Fruit fly (Drosophila melanogaster) whole organism, prepupa: ENCODE data around the gene CycH.

Experiments
- CG10669 ChIP-seq: fragments of 200-800 bp; sonication (Bioruptor generic); optimal IDR thresholded peaks from 3 replicates; lab custom pipeline; 2018; ENCODE audit warnings: missing biosample characterization, mild to moderate bottlenecking, missing genetic modification characterization, moderate library complexity
- CG11762 ChIP-seq: fragments of 200-800 bp; sonication (Bioruptor generic); optimal IDR thresholded peaks from 3 replicates; lab custom pipeline; 2016; ENCODE audit warnings: missing biosample characterization, missing genetic modification characterization; ENCODE audit not compliant: insufficient read depth
- CG1621 ChIP-seq: fragments of 200-800 bp; sonication (Bioruptor generic); optimal IDR thresholded peaks from 3 replicates; lab custom pipeline; 2018; ENCODE audit warnings: missing biosample characterization, mild to moderate bottlenecking, missing genetic modification characterization
- CG3032 ChIP-seq: fragments of 200-800 bp; optimal IDR thresholded peaks from 2 replicates; lab custom pipeline; 2019; ENCODE audit warnings: missing biosample characterization, mild to moderate bottlenecking, missing genetic modification characterization, moderate library complexity
- CG31627 ChIP-seq: fragments of 200-800 bp; sonication (Bioruptor generic); optimal IDR thresholded peaks from 3 replicates; lab custom pipeline; 2016; ENCODE audit warnings: missing biosample characterization, missing genetic modification characterization
- CG32006 ChIP-seq: fragments of 200-800 bp; sonication (Bioruptor generic); optimal IDR thresholded peaks from 3 replicates; lab custom pipeline; 2017; ENCODE audit warnings: missing biosample characterization, mild to moderate bottlenecking, missing genetic modification characterization
- CG34406 ChIP-seq: fragments of 200-800 bp; sonication (Bioruptor generic); optimal IDR thresholded peaks from 3 replicates; lab custom pipeline; 2016; ENCODE audit warnings: missing biosample characterization, missing genetic modification characterization
- CG3919 ChIP-seq: fragments of 200-800 bp; sonication (Bioruptor generic); optimal IDR thresholded peaks from 3 replicates; lab custom pipeline; 2016; ENCODE audit warnings: missing biosample characterization, missing genetic modification characterization
- CG4318 ChIP-seq: fragments of 200-800 bp; sonication (Bioruptor generic); optimal IDR thresholded peaks from 3 replicates; lab custom pipeline; 2017; ENCODE audit warnings: missing biosample characterization, mild to moderate bottlenecking, missing genetic modification characterization
- CG6276 ChIP-seq: fragments of 200-800 bp; sonication (Bioruptor generic); optimal IDR thresholded peaks from 2 replicates; lab custom pipeline; 2017; ENCODE audit warnings: missing biosample characterization, mild to moderate bottlenecking, missing genetic modification characterization
- CG6808 ChIP-seq: fragments of 200-800 bp; sonication (Bioruptor generic); optimal IDR thresholded peaks from 3 replicates; lab custom pipeline; 2017; ENCODE audit warnings: missing biosample characterization, missing genetic modification characterization, mild to moderate bottlenecking, moderate library complexity, missing genetic modification reagents
- CG7368 ChIP-seq: fragments of 200-800 bp; sonication (Bioruptor generic); optimal IDR thresholded peaks from 3 replicates; lab custom pipeline; 2016; ENCODE audit warnings: missing biosample characterization, missing genetic modification characterization
- CG8119 ChIP-seq: fragments of 200-800 bp; sonication (Bioruptor generic); IDR thresholded peaks from 3 replicates; pipeline ENCODE4 v1.3.6; 2022; ENCODE audit warnings: missing biosample characterization, missing genetic modification characterization
- CG9139 ChIP-seq: fragments of 200-800 bp; sonication (Bioruptor generic); optimal IDR thresholded peaks from 3 replicates; lab custom pipeline; 2017; ENCODE audit warnings: missing biosample characterization, mild to moderate bottlenecking, missing genetic modification characterization
- Eip78C ChIP-seq: fragments of 200-800 bp; sonication (Bioruptor generic); peaks from one replicate; lab custom pipeline; 2016; ENCODE audit warnings: missing biosample characterization, missing genetic modification characterization
- Eip93F ChIP-seq: fragments of 200-800 bp; sonication (Bioruptor generic); optimal IDR thresholded peaks from 2 replicates; lab custom pipeline; 2016; ENCODE audit warnings: missing biosample characterization, mild to moderate bottlenecking, missing genetic modification characterization
- Ets21C ChIP-seq: fragments of 200-800 bp; sonication (Bioruptor generic); optimal IDR thresholded peaks from 3 replicates; lab custom pipeline; 2016; ENCODE audit warnings: missing biosample characterization, missing genetic modification characterization
- Ets96B ChIP-seq: fragments of 200-800 bp; optimal IDR thresholded peaks from 2 replicates; lab custom pipeline; 2019; ENCODE audit warnings: missing biosample characterization, mild to moderate bottlenecking, missing genetic modification characterization, moderate library complexity
- Gug ChIP-seq: fragments of 200-800 bp; sonication (Bioruptor generic); IDR thresholded peaks from 2 replicates; pipeline ENCODE4 v1.3.6; 2022; ENCODE audit warnings: missing biosample characterization, missing genetic modification characterization
- Hr38 ChIP-seq: sonication (Bioruptor generic); optimal IDR thresholded peaks from 2 replicates; lab custom pipeline; 2016; ENCODE audit warnings: missing biosample characterization, missing genetic modification characterization
- Hr4 ChIP-seq: fragments of 200-800 bp; sonication (Bioruptor generic); optimal IDR thresholded peaks from 3 replicates; lab custom pipeline; 2016; ENCODE audit warnings: missing biosample characterization, missing genetic modification characterization
- Smox ChIP-seq: fragments of 200-800 bp; sonication (Bioruptor generic); optimal IDR thresholded peaks from 3 replicates; lab custom pipeline; 2016; ENCODE audit warnings: missing biosample characterization, missing genetic modification characterization
- Sox102F ChIP-seq: fragments of 200-800 bp; sonication (Bioruptor generic); optimal IDR thresholded peaks from 2 replicates; lab custom pipeline; 2016; ENCODE audit warnings: missing biosample characterization, mild to moderate bottlenecking, missing genetic modification characterization
- Sox14 ChIP-seq: fragments of 200-800 bp; sonication (Bioruptor generic); optimal IDR thresholded peaks from 3 replicates; lab custom pipeline; 2016; ENCODE audit warnings: missing biosample characterization, missing genetic modification characterization
- Sox15 ChIP-seq: fragments of 200-800 bp; sonication (Bioruptor generic); optimal IDR thresholded peaks from 3 replicates; lab custom pipeline; 2016; ENCODE audit warnings: missing biosample characterization, missing genetic modification characterization
- dsx ChIP-seq: fragments of 200-800 bp; optimal IDR thresholded peaks from 3 replicates; lab custom pipeline; 2019; ENCODE audit warnings: missing biosample characterization, mild to moderate bottlenecking, missing genetic modification characterization, moderate library complexity; ENCODE audit not compliant: poor library complexity, severe bottlenecking
- esn ChIP-seq: fragments of 200-800 bp; sonication (Bioruptor generic); optimal IDR thresholded peaks from 2 replicates; lab custom pipeline; 2016; ENCODE audit warnings: missing biosample characterization, mild to moderate bottlenecking, missing genetic modification characterization, moderate library complexity
- fd59A ChIP-seq: fragments of 200-800 bp; sonication (Bioruptor generic); optimal IDR thresholded peaks from 2 replicates; lab custom pipeline; 2017; ENCODE audit warnings: missing biosample characterization, mild to moderate bottlenecking, missing genetic modification characterization, missing genetic modification reagents
- salr ChIP-seq, 2 experiments: fragments of 200-800 bp; sonication (Bioruptor generic); optimal IDR thresholded peaks; 3 replicates each; lab custom pipeline; 2016 to 2018; ENCODE audit warnings: missing biosample characterization in 2 of 2, missing genetic modification characterization in 2 of 2, mild to moderate bottlenecking in 1 of 2
- spab ChIP-seq: fragments of 200-800 bp; sonication (Bioruptor generic); optimal IDR thresholded peaks from 2 replicates; lab custom pipeline; 2017; ENCODE audit warnings: missing biosample characterization, mild to moderate bottlenecking, missing genetic modification characterization, missing genetic modification reagents
- ss ChIP-seq, 2 experiments: fragments of 200-800 bp; sonication (Bioruptor generic); optimal IDR thresholded peaks; 2 replicates in 1 of 2; 3 replicates in 1 of 2; lab custom pipeline; 2017 to 2018; ENCODE audit warnings: mild to moderate bottlenecking in 2 of 2, missing biosample characterization in 2 of 2, missing genetic modification characterization in 2 of 2, moderate library complexity in 1 of 2
- svp ChIP-seq: fragments of 200-800 bp; sonication (Bioruptor generic); peaks from one replicate; lab custom pipeline; 2016; ENCODE audit warnings: missing biosample characterization, missing genetic modification characterization
- vri ChIP-seq: fragments of 200-800 bp; sonication (Bioruptor generic); optimal IDR thresholded peaks from 3 replicates; lab custom pipeline; 2016; ENCODE audit warnings: missing biosample characterization, mild to moderate bottlenecking, missing genetic modification characterization

The CycH gene

DNA sequence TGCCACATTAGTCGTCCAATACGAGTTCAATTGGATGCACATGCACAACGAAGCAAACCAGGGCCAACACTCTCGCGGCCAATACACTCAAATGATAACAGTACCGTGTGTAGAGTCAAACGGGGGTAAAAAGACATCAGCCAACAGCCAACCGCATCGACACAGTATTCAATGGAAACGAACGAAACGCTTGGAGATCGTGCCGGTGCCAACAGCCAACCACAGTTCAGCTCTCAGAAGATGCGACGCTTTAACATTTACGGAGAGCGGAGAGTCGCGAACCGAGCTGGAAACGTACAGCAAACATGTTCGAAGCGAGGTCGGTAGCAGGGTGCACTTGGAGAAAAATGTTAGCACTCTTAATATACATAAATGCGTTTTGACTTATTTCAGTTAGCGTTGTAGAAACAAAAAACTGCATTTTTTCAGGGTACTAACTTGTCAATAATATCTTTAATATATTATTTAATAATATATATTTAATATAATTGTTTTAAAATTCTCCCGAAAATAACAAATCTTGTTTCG lies 13.7 kb upstream of the CycH start (continued):
- TF ChIP-seq Hr4 (GFP tag; lab: Kevin White, UChicago), result peak; percentile 59
- TF ChIP-seq fd59A, result peak; percentile 22
- TF ChIP-seq salr (GFP tag; optimal IDR thresholded peaks at IDR 0.05; lab: Kevin White, UChicago), result peak in 1 of 2 experiments; percentile 25
- peak; percentile 77 for TF ChIP-seq CG3032
- TF ChIP-seq Ets96B (tag; lab: Kevin White, UChicago), result peak; percentile 76
- TF ChIP-seq CG1621 (tag; lab: Kevin White, UChicago), result peak; percentile 28
- TF ChIP-seq CG9139 (GFP tag; lab: Kevin White, UChicago), result no peak
- no peak for TF ChIP-seq Ets21C (GFP tag; lab: Kevin White, UChicago)

DNA sequence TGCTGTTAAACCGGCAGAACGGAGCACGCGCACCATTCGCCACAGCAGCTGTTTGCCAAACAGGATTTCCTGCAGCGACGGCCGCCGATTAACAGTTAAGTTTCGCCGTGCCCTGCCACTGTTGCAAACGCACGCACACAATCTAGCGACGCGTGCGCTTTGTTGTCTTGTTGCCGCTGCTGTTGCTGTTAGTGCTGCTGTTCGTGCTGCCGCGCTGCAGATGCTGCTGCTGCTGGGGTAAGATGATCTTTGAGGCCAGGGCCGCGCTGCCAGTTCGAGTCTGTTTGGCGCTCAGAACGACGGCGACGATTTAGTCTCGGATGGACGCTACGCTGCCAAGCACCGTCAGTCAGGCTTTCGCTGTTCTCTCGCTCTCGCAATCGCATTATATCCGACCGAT lies 13.2 kb upstream of the CycH start, which contains the start of gene eg:
TSS of gene eg (plus strand) at position 136 of the 400 bp plus-strand sequence.
- TF ChIP-seq ss (GFP tag; optimal IDR thresholded peaks at IDR 0.05; lab: Kevin White, UChicago), result peak; percentile 15 to 78
- peak; percentile 18 for TF ChIP-seq CG9139 (GFP tag; lab: Kevin White, UChicago)
- TF ChIP-seq CG8119 (GFP tag; lab: Robert Waterston, UW), result no peak
- no peak for TF ChIP-seq svp (GFP tag; lab: Kevin White, UChicago)
- TF ChIP-seq spab (GFP tag; lab: Kevin White, UChicago), result peak; percentile 19
- no peak for TF ChIP-seq Sox15 (GFP tag; lab: Kevin White, UChicago)
- no peak for TF ChIP-seq Hr4 (GFP tag; lab: Kevin White, UChicago)
- 0 out of 2 replicates have a peak, but pooled peaks have one; percentile 0 for TF ChIP-seq Gug (GFP tag; lab: Robert Waterston, UW)
- TF ChIP-seq CG3032, result no peak
- no peak for TF ChIP-seq CG6808
- no peak for TF ChIP-seq salr (GFP tag; optimal IDR thresholded peaks at IDR 0.05; lab: Kevin White, UChicago)
- peak; percentile 8 for TF ChIP-seq Eip78C
- TF ChIP-seq Hr38 (GFP tag; lab: Kevin White, UChicago), result no peak
- TF ChIP-seq CG34406 (GFP tag; lab: Kevin White, UChicago), result peak; percentile 2
- TF ChIP-seq CG32006 (GFP tag; lab: Kevin White, UChicago), result peak; percentile 4
- TF ChIP-seq CG3919 (GFP tag; lab: Kevin White, UChicago), result peak; percentile 9

DNA sequence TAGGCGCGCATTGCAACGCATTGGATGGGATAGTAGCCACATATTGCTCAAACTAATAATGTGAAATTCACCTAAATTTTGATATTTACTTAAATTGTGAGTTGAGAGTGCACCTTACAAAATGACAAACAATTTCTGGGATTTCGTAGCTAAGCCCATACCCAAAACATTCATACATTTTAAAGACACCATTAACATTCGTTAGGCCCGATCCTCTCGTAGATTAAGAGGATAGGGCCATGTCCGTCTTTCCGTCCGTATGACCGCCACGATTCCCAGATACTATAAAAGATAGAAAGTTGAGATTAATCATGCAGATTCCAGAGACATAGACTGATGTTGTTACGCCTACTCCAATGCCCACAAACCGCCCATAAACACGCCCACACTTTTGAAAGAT lies 8.2 kb upstream of the CycH start, which contains the start of gene CG43895:
TSS of gene CG43895 (minus strand) at position 101 of the 400 bp plus-strand sequence.
- TF ChIP-seq ss (GFP tag; optimal IDR thresholded peaks at IDR 0.05; lab: Kevin White, UChicago) (no peak), CG31627 (GFP tag; lab: Kevin White, UChicago) (no peak)

DNA sequence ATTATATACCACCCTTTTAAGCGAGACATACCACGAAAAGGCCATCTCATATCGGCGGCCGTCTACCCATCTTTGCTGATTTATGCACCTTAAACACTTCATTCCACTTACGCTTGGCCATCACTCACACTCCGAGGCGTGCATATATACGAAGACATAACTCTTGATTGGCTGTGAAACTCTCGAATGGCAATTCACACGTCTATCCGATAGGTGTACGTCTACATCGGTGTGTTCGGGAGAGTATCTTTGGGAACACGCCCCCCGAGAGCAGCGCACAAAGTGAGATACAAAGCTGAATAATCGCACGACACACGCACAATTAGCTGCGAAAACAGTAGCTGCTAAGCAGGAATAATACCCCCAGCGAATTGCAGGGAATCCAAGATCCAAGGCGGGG lies 3.1 kb upstream of the CycH start:
- TF ChIP-seq Sox102F (no peak), ss (GFP tag; optimal IDR thresholded peaks at IDR 0.05; lab: Kevin White, UChicago) (peak in 1 of 2 experiments; percentile 64), vri (GFP tag; lab: Kevin White, UChicago) (no peak)

DNA sequence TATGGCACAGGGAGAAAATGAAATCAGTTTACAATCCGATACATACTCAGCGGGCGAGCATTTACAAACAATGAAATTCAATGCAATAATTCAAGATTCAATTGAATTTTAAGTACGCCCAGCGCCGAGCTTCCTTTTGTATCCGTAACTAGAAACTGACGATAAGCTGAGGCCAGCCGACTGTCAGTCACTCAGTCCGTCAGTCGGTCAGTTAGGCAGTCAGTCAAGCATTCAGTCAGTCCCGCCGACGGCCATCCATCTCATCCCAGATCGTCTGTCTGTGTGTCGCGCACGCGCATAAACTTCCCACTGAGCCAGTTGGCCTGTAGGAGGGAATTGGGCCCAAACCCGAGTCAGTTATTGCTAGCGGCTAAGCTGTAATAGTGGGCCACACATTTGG lies 2.3 kb upstream of the CycH start:
- TF ChIP-seq Eip93F (GFP tag; lab: Kevin White, UChicago) (no peak), CG4318 (GFP tag; lab: Kevin White, UChicago) (no peak), Sox14 (GFP tag; lab: Kevin White, UChicago) (no peak), svp (GFP tag; lab: Kevin White, UChicago) (no peak), CG10669 (GFP tag; lab: Kevin White, UChicago) (no peak), Smox (no peak), CG11762 (GFP tag; lab: Kevin White, UChicago) (no peak)

DNA sequence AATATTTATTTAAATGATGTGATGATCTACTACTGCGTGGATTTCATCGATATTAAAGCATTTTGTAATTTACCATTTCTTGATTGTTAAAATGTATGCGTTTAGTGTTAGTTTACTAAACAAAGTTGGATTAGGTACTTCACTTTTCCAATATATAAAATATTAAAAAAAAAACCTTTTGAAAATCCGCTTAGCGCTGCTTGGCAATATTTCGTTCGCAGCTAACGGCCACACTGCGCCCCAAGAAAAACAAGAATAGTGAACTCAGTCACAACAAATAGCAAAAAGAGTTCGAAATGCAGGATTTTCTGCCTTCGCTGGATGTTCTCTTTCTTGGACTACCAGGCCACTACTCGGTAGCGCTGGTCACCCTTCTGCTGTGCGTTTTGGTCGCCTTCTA lies 1.4 kb downstream of the CycH start, which contains the start of gene CG7407:
TSS of gene CG7407 (plus strand) at position 226 of the 400 bp plus-strand sequence.
- TF ChIP-seq Sox14 (GFP tag; lab: Kevin White, UChicago) (peak; percentile 7), dsx (GFP tag; lab: Kevin White, UChicago) (no peak), CG1621 (tag; lab: Kevin White, UChicago) (no peak), svp (GFP tag; lab: Kevin White, UChicago) (peak; percentile 30), esn (peak; percentile 16), CG6276 (GFP tag; lab: Kevin White, UChicago) (no peak), ss (GFP tag; optimal IDR thresholded peaks at IDR 0.05; lab: Kevin White, UChicago) (peak in 1 of 2 experiments; percentile 1), Eip78C (peak; percentile 62), CG7368 (GFP tag; lab: Kevin White, UChicago) (no peak)
